Fruit fly (Drosophila melanogaster): ENCODE measurements around the gene comt.

Gene comt

DNA sequence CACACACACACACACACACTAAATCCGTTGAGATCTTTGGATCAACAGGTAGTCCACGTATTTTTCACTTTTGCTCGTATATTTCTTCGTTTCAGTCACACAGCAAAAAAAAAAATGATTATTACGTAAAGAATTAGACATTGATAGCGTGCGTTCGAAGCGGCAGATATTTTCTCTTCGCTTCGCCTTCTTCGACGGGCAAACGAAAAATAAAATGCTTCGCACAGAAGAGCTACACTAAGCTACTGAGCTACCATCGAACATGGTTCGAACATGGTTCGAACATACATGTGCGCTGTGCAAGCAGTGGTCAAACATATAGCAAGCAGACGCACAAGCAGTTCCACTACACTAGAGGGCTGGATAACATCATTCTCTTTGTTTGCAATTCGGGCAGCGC, 1.9 kb upstream of the comt start:
- TF ChIP-seq tj (GFP tag; optimal IDR thresholded peaks at IDR 0.05) (peak; percentile 49), CG14711 (tag; optimal IDR thresholded peaks at IDR 0.05) (no peak), CG33017 (tag; optimal IDR thresholded peaks at IDR 0.05) (no peak), Mnt (GFP tag; optimal IDR thresholded peaks at IDR 0.05) (peak; percentile 42), CG12768 (GFP tag; optimal IDR thresholded peaks at IDR 0.05) (no peak), Crg-1 (GFP tag; optimal IDR thresholded peaks at IDR 0.05) (no peak), Hr96 (GFP tag; optimal IDR thresholded peaks at IDR 0.05) (no peak), toe (GFP tag; optimal IDR thresholded peaks at IDR 0.05) (no peak), CG1620 (GFP tag; optimal IDR thresholded peaks at IDR 0.05) (no peak), pad (GFP tag; optimal IDR thresholded peaks at IDR 0.05) (peak; percentile 16), CG5204 (GFP tag; optimal IDR thresholded peaks at IDR 0.05) (no peak), ovo (GFP tag; optimal IDR thresholded peaks at IDR 0.05) (no peak), bab1 (GFP tag; optimal IDR thresholded peaks at IDR 0.05) (peak; percentile 12), cnc (optimal IDR thresholded peaks at IDR 0.05) (no peak), CG11617 (GFP tag; optimal IDR thresholded peaks at IDR 0.05) (no peak), CG7045 (GFP tag; optimal IDR thresholded peaks at IDR 0.05) (no peak), kay (GFP tag; ENCODE audit: borderline replicate concordance) (no peak), cic (GFP tag; optimal IDR thresholded peaks at IDR 0.05) (no peak), CG7101 (tag; optimal IDR thresholded peaks at IDR 0.05) (peak; percentile 3), Clk (GFP tag; optimal IDR thresholded peaks at IDR 0.05) (no peak)

DNA sequence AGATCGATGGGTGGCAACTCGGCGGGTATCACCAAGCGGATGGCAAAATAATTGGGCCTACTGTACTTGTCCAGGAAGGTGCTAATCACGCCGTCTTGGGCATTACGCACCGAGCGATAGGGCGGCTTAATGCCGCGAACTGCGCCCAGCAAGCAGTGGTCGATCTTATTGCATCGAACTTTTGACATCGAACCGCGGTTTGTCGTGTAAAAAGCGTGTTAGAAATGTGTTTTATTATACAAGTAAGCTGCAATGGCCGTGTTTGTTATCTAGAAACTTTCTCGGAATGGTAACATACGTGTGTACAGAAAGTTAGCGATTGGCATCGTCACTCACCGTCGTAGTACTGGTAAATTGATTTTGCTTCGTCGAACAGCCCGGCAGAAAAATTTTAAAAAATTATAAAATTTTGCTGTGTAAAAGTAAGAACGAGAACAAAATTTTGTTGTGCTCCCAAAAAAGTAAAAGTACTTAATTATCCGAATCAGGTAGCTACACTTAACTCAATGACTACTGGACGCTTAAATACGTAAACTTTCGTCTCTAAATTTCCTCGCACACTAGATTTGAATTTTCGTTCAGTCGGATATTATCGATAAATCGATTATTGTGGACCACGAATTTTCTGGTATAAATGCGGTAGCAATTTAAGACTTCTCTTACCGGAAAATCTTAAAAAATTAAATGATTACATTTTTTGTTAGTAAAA, 619 bp upstream of the comt start, which contains the start of the genes mew and CG15742:
mew (minus strand) TSS at position 443 of the 709 bp plus-strand sequence.
CG15742 (minus strand) TSS at position 448 of the 709 bp plus-strand sequence.
- no peak for TF ChIP-seq ovo (GFP tag; optimal IDR thresholded peaks at IDR 0.05)
- TF ChIP-seq kay (GFP tag; ENCODE audit: borderline replicate concordance): peak; percentile 24
- no peak for TF ChIP-seq CG7101 (tag; optimal IDR thresholded peaks at IDR 0.05)

dm6 chrX:13272676-13273233, 13.9 kb downstream of the comt start:
- TF ChIP-seq Hr96 (GFP tag; optimal IDR thresholded peaks at IDR 0.05) (no peak), kay (GFP tag; ENCODE audit: borderline replicate concordance) (peak; percentile 32), toe (GFP tag; optimal IDR thresholded peaks at IDR 0.05) (no peak), CG7045 (GFP tag; optimal IDR thresholded peaks at IDR 0.05) (no peak), CG14711 (tag; optimal IDR thresholded peaks at IDR 0.05) (no peak), CG12768 (GFP tag; optimal IDR thresholded peaks at IDR 0.05) (no peak), Mnt (GFP tag; optimal IDR thresholded peaks at IDR 0.05) (no peak), cnc (optimal IDR thresholded peaks at IDR 0.05) (no peak), Crg-1 (GFP tag; optimal IDR thresholded peaks at IDR 0.05) (no peak), CG5204 (GFP tag; optimal IDR thresholded peaks at IDR 0.05) (no peak), CG33017 (tag; optimal IDR thresholded peaks at IDR 0.05) (no peak), pad (GFP tag; optimal IDR thresholded peaks at IDR 0.05) (peak; percentile 24), CG7101 (tag; optimal IDR thresholded peaks at IDR 0.05) (no peak), CG1620 (GFP tag; optimal IDR thresholded peaks at IDR 0.05) (no peak), CG11617 (GFP tag; optimal IDR thresholded peaks at IDR 0.05) (no peak)

- TF ChIP-seq CG7101 (tag; optimal IDR thresholded peaks at IDR 0.05) (no peak), bab1 (GFP tag; optimal IDR thresholded peaks at IDR 0.05) (no peak), CG12768 (GFP tag; optimal IDR thresholded peaks at IDR 0.05) (no peak), CG33017 (tag; optimal IDR thresholded peaks at IDR 0.05) (no peak), Mnt (GFP tag; optimal IDR thresholded peaks at IDR 0.05) (no peak), pad (GFP tag; optimal IDR thresholded peaks at IDR 0.05) (no peak), Clk (GFP tag; optimal IDR thresholded peaks at IDR 0.05) (no peak), kay (GFP tag; ENCODE audit: borderline replicate concordance) (no peak), Crg-1 (GFP tag; optimal IDR thresholded peaks at IDR 0.05) (no peak)
Observed at dm6 chrX:13273417-13273816, 14.6 kb downstream of the comt start.

DNA sequence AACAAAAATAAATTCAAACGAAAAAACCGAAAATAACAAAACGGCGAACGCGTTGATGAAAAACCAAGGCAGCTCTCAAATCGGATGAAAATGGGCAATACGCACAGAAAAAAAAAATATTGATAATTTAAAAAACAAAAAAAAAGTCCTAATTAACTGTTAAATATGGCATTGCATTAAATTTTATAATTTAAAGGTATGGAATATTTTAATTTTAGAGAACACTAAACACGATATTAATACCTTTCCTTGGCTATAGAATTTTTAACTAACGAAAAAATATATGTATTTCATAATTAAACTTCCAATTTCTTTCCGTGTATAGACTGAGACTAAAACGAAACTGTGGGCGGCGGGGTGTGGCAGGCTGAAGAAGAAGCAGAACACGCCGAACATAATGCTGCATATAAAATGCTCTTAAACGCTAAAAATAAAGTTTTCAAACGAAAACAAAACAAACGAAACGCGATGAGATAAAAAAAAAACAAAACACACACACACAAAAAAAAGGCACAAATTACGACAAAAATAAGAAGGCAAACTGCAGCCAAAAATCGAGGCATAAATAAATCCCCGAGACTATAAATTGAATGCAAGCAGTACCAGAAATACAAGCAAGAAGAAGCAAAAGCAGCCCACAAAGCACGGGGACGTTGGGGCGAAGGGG, 15.7 kb downstream of the comt start:
- no peak for TF ChIP-seq ovo (GFP tag; optimal IDR thresholded peaks at IDR 0.05)
- TF ChIP-seq CG7101 (tag; optimal IDR thresholded peaks at IDR 0.05): peak; percentile 2
- TF ChIP-seq CG14711 (tag; optimal IDR thresholded peaks at IDR 0.05): peak; percentile 53

dm6 chrX:13275139-13275538, 16.3 kb downstream of the comt start:
- TF ChIP-seq kay (GFP tag; ENCODE audit: borderline replicate concordance) (no peak), CG5204 (GFP tag; optimal IDR thresholded peaks at IDR 0.05) (no peak), bab1 (GFP tag; optimal IDR thresholded peaks at IDR 0.05) (no peak), CG7045 (GFP tag; optimal IDR thresholded peaks at IDR 0.05) (no peak), ovo (GFP tag; optimal IDR thresholded peaks at IDR 0.05) (no peak), CG33017 (tag; optimal IDR thresholded peaks at IDR 0.05) (no peak), Clk (GFP tag; optimal IDR thresholded peaks at IDR 0.05) (no peak), CG14711 (tag; optimal IDR thresholded peaks at IDR 0.05) (peak; percentile 50), Crg-1 (GFP tag; optimal IDR thresholded peaks at IDR 0.05) (no peak), toe (GFP tag; optimal IDR thresholded peaks at IDR 0.05) (no peak), CG7101 (tag; optimal IDR thresholded peaks at IDR 0.05) (peak; percentile 43), Hr96 (GFP tag; optimal IDR thresholded peaks at IDR 0.05) (no peak), Mnt (GFP tag; optimal IDR thresholded peaks at IDR 0.05) (peak; percentile 9), CG1620 (GFP tag; optimal IDR thresholded peaks at IDR 0.05) (peak; percentile 3), cnc (optimal IDR thresholded peaks at IDR 0.05) (no peak), CG12768 (GFP tag; optimal IDR thresholded peaks at IDR 0.05) (no peak), pad (GFP tag; optimal IDR thresholded peaks at IDR 0.05) (no peak), tj (GFP tag; optimal IDR thresholded peaks at IDR 0.05) (no peak), CG11617 (GFP tag; optimal IDR thresholded peaks at IDR 0.05) (peak; percentile 43), cic (GFP tag; optimal IDR thresholded peaks at IDR 0.05) (no peak)

Measured in whole organism, adult.